Worm (Caenorhabditis elegans) whole organism, young adult: ENCODE measurements around the gene srx-14.

ENCODE experiments used
- B0019.2 ChIP-seq: fragments of 200-800 bp; sonication (Bioruptor generic); conservative IDR thresholded peaks from 2 replicates; pipeline ENCODE4 v1.3.6; 2022; ENCODE audit warnings: missing genetic modification reagents, missing genetic modification characterization, missing compliant biosample characterization
- C17E4.6 ChIP-seq: fragments of 200-800 bp; sonication (Bioruptor generic); IDR thresholded peaks from 2 replicates; pipeline ENCODE4 v1.3.6; 2022; ENCODE audit warnings: missing genetic modification reagents, missing genetic modification characterization, missing compliant biosample characterization
- F10E7.11 ChIP-seq: sonication (generic microtip); optimal IDR thresholded peaks from 2 replicates; lab custom pipeline; 2017; ENCODE audit warnings: mild to moderate bottlenecking, missing genetic modification characterization, moderate library complexity, missing compliant biosample characterization
- F23B12.7 ChIP-seq: sonication (generic microtip); optimal IDR thresholded peaks from 2 replicates; lab custom pipeline; 2017; ENCODE audit warnings: missing genetic modification characterization, mild to moderate bottlenecking, missing compliant biosample characterization, antibody characterized with exemption, moderate library complexity; ENCODE audit not compliant: insufficient read depth
- F52B5.7 ChIP-seq: sonication (generic microtip); optimal IDR thresholded peaks from 2 replicates; lab custom pipeline; 2016; ENCODE audit warnings: mild to moderate bottlenecking, missing genetic modification characterization, missing compliant biosample characterization
- F55B11.4 ChIP-seq: sonication (generic microtip); optimal IDR thresholded peaks from 2 replicates; lab custom pipeline; 2016; ENCODE audit warnings: missing compliant biosample characterization, missing genetic modification characterization, borderline replicate concordance; ENCODE audit not compliant: insufficient read depth
- K11D2.4 ChIP-seq: fragments of 200-800 bp; sonication (Bioruptor generic); IDR thresholded peaks from 2 replicates; pipeline ENCODE4 v1.3.6; 2022; ENCODE audit warnings: missing genetic modification reagents, missing genetic modification characterization, missing compliant biosample characterization
- Y56A3A.18 ChIP-seq: fragments of 200-800 bp; sonication (Bioruptor generic); IDR thresholded peaks from 2 replicates; pipeline ENCODE4 v1.3.6; 2022; ENCODE audit warnings: missing genetic modification reagents, missing genetic modification characterization, missing compliant biosample characterization
- Y67H2A.10 ChIP-seq: fragments of 200-800 bp; sonication (Bioruptor generic); conservative IDR thresholded peaks from 2 replicates; pipeline ENCODE4 v1.3.6; 2022; ENCODE audit warnings: missing genetic modification reagents, missing genetic modification characterization, missing compliant biosample characterization
- akir-1 ChIP-seq: fragments of 200-800 bp; sonication (Bioruptor generic); optimal IDR thresholded peaks from 2 replicates; lab custom pipeline; 2018; ENCODE audit warnings: mild to moderate bottlenecking, missing genetic modification characterization, moderate library complexity, missing compliant biosample characterization
- ama-1 ChIP-seq, 3 experiments: fragments of 150-350 bp in 1 of 3; sonication (generic microtip) in 2 of 3; optimal IDR thresholded peaks; 2 replicates each; lab custom pipeline; 2014 to 2018; ENCODE audit warnings: missing biosample characterization in 2 of 3, missing genetic modification characterization in 2 of 3, missing genetic modification reagents in 2 of 3
- bed-1 ChIP-seq: fragments of 200-800 bp; sonication (Bioruptor generic); IDR thresholded peaks from 2 replicates; pipeline ENCODE4 v1.3.6; 2022; ENCODE audit warnings: missing genetic modification reagents, missing genetic modification characterization, missing compliant biosample characterization
- ccch-3 ChIP-seq: fragments of 200-800 bp; sonication (Bioruptor generic); optimal IDR thresholded peaks from 2 replicates; lab custom pipeline; 2018; ENCODE audit warnings: mild to moderate bottlenecking, missing genetic modification characterization, missing compliant biosample characterization
- ceh-58 ChIP-seq: fragments of 200-800 bp; sonication (Bioruptor generic); IDR thresholded peaks from 2 replicates; pipeline ENCODE4 v1.3.6; 2022; ENCODE audit warnings: missing genetic modification characterization, missing compliant biosample characterization
- ceh-91 ChIP-seq: fragments of 200-800 bp; sonication (Bioruptor generic); IDR thresholded peaks from 2 replicates; pipeline ENCODE4 v1.3.6; 2022; ENCODE audit warnings: missing genetic modification reagents, missing genetic modification characterization, missing compliant biosample characterization
- chd-7 ChIP-seq: sonication (generic microtip); optimal IDR thresholded peaks from 2 replicates; lab custom pipeline; 2016; ENCODE audit warnings: mild to moderate bottlenecking, missing genetic modification characterization, moderate library complexity, missing compliant biosample characterization
- dox-1 ChIP-seq: fragments of 200-800 bp; sonication (Bioruptor generic); IDR thresholded peaks from 2 replicates; pipeline ENCODE4 v1.3.6; 2022; ENCODE audit warnings: missing genetic modification reagents, missing genetic modification characterization, missing compliant biosample characterization
- dpff-1 ChIP-seq: sonication (generic microtip); optimal IDR thresholded peaks from 2 replicates; lab custom pipeline; 2017; ENCODE audit warnings: mild to moderate bottlenecking, missing genetic modification characterization, missing compliant biosample characterization
- egl-44 ChIP-seq: fragments of 200-800 bp; sonication (Bioruptor generic); IDR thresholded peaks from 2 replicates; pipeline ENCODE4 v1.3.6; 2022; ENCODE audit warnings: missing genetic modification reagents, missing genetic modification characterization, missing compliant biosample characterization
- ets-4 ChIP-seq: fragments of 200-800 bp; sonication (Bioruptor generic); optimal IDR thresholded peaks from 2 replicates; lab custom pipeline; 2018; ENCODE audit warnings: mild to moderate bottlenecking, missing genetic modification characterization, missing compliant biosample characterization
- hlh-26 ChIP-seq: fragments of 200-800 bp; sonication (Bioruptor generic); conservative IDR thresholded peaks from 2 replicates; pipeline ENCODE4 v1.3.6; 2022; ENCODE audit warnings: missing genetic modification reagents, missing genetic modification characterization, missing compliant biosample characterization
- hmg-1.2 ChIP-seq: fragments of 200-800 bp; sonication (Bioruptor generic); IDR thresholded peaks from 2 replicates; pipeline ENCODE4 v1.3.6; 2022; ENCODE audit warnings: missing genetic modification reagents, missing genetic modification characterization, missing compliant biosample characterization
- hmg-20 ChIP-seq: fragments of 200-800 bp; sonication (Bioruptor generic); IDR thresholded peaks from 2 replicates; pipeline ENCODE4 v1.3.6; 2022; ENCODE audit warnings: missing genetic modification reagents, missing genetic modification characterization, missing compliant biosample characterization
- hsf-1 ChIP-seq: fragments of 200-800 bp; sonication (Bioruptor generic); IDR thresholded peaks from 2 replicates; pipeline ENCODE4 v1.3.6; 2022; ENCODE audit warnings: missing genetic modification reagents, missing genetic modification characterization, missing compliant biosample characterization
- lag-1 ChIP-seq: fragments of 200-800 bp; sonication (Bioruptor generic); IDR thresholded peaks from 2 replicates; pipeline ENCODE4 v1.3.6; 2022; ENCODE audit warnings: missing genetic modification reagents, missing genetic modification characterization, missing compliant biosample characterization
- let-607 ChIP-seq, 2 experiments: fragments of 200-800 bp in 1 of 2; sonication (Bioruptor generic) in 1 of 2; sonication (generic microtip) in 1 of 2; optimal IDR thresholded peaks; 2 replicates each; lab custom pipeline; 2016 to 2018; ENCODE audit warnings: mild to moderate bottlenecking in 2 of 2, missing compliant biosample characterization in 2 of 2, missing genetic modification characterization in 2 of 2, moderate library complexity in 2 of 2, missing genotype in 1 of 2
- lin-40 ChIP-seq: sonication (generic microtip); optimal IDR thresholded peaks from 2 replicates; lab custom pipeline; 2016; ENCODE audit warnings: missing genetic modification characterization, mild to moderate bottlenecking, missing compliant biosample characterization, missing genotype, missing genetic modification reagents
- lsl-1 ChIP-seq: fragments of 200-800 bp; sonication (Bioruptor generic); optimal IDR thresholded peaks from 2 replicates; lab custom pipeline; 2018; ENCODE audit warnings: mild to moderate bottlenecking, missing genetic modification characterization, moderate library complexity, missing compliant biosample characterization
- lsy-27 ChIP-seq: sonication (generic microtip); optimal IDR thresholded peaks from 2 replicates; lab custom pipeline; 2017; ENCODE audit warnings: missing genetic modification characterization, mild to moderate bottlenecking, missing compliant biosample characterization, antibody characterized with exemption, missing genotype, borderline replicate concordance; ENCODE audit not compliant: insufficient read depth
- madf-10 ChIP-seq: sonication (generic microtip); optimal IDR thresholded peaks from 2 replicates; lab custom pipeline; 2016; ENCODE audit warnings: mild to moderate bottlenecking, missing genetic modification characterization, missing compliant biosample characterization
- madf-3 ChIP-seq: fragments of 200-800 bp; sonication (Bioruptor generic); IDR thresholded peaks from 2 replicates; pipeline ENCODE4 v1.3.6; 2022; ENCODE audit warnings: missing genetic modification reagents, missing genetic modification characterization, missing compliant biosample characterization
- mes-4 ChIP-seq: sonication (generic microtip); optimal IDR thresholded peaks from 2 replicates; lab custom pipeline; 2016; ENCODE audit warnings: missing genotype, missing genetic modification characterization, missing compliant biosample characterization
- nfya-1 ChIP-seq: sonication (generic microtip); optimal IDR thresholded peaks from 2 replicates; lab custom pipeline; 2017; ENCODE audit warnings: antibody characterized with exemption, missing compliant biosample characterization, missing genetic modification characterization, borderline replicate concordance; ENCODE audit not compliant: insufficient read depth
- nhr-80 ChIP-seq: sonication (generic microtip); optimal IDR thresholded peaks from 2 replicates; lab custom pipeline; 2016; ENCODE audit warnings: missing genetic modification characterization, missing compliant biosample characterization
- tlf-1 ChIP-seq: fragments of 200-800 bp; sonication (Bioruptor generic); optimal IDR thresholded peaks from 2 replicates; lab custom pipeline; 2018; ENCODE audit warnings: mild to moderate bottlenecking, missing genetic modification characterization, missing compliant biosample characterization
- zim-3 ChIP-seq: sonication (generic microtip); optimal IDR thresholded peaks from 2 replicates; lab custom pipeline; 2017; ENCODE audit warnings: mild to moderate bottlenecking, missing genetic modification characterization, moderate library complexity, missing compliant biosample characterization
- ztf-25 ChIP-seq: fragments of 200-800 bp; sonication (Bioruptor generic); IDR thresholded peaks from 2 replicates; pipeline ENCODE4 v1.3.6; 2022; ENCODE audit warnings: missing genetic modification reagents, missing genetic modification characterization, missing compliant biosample characterization
- ztf-26 ChIP-seq: sonication (generic microtip); optimal IDR thresholded peaks from 2 replicates; lab custom pipeline; 2017; ENCODE audit warnings: missing genetic modification characterization, missing compliant biosample characterization
- ztf-28 ChIP-seq: fragments of 200-800 bp; sonication (Bioruptor generic); IDR thresholded peaks from 2 replicates; pipeline ENCODE4 v1.3.6; 2022; ENCODE audit warnings: missing genetic modification reagents, missing genetic modification characterization, missing compliant biosample characterization
- ztf-6 ChIP-seq: fragments of 200-800 bp; sonication (Bioruptor generic); IDR thresholded peaks from 2 replicates; pipeline ENCODE4 v1.3.6; 2022; ENCODE audit warnings: missing genetic modification reagents, missing genetic modification characterization, missing compliant biosample characterization

The srx-14 gene

ce11 chrIV:1113638-1114037 is at the start of gene srx-14:
srx-14 (minus strand) TSS chrIV:1113738.
- TF ChIP-seq B0019.2 (GFP tag; lab: Robert Waterston, UW) (no peak), F10E7.11 (tag; lab: Kevin White, UChicago) (no peak), ets-4 (GFP tag; lab: Kevin White, UChicago) (no peak), ama-1 (optimal IDR thresholded peaks at IDR 0.05; lab: Kevin White, UChicago) (no peak), ama-1 (GFP tag; optimal IDR thresholded peaks at IDR 0.05; lab: Kevin White, UChicago) (no peak), ceh-58 (no peak), ztf-6 (GFP tag; lab: Robert Waterston, UW) (no peak), dpff-1 (tag; lab: Kevin White, UChicago) (no peak), bed-1 (GFP tag; lab: Robert Waterston, UW) (no peak), nfya-1 (tag; lab: Kevin White, UChicago) (no peak)

ce11 chrIV:1163126-1163525 is 49.6 kb upstream of the srx-14 start, which contains the start of gene C50A2.7:
C50A2.7 (plus strand) TSS chrIV:1163426.
- TF ChIP-seq Y56A3A.18 (GFP tag; lab: Robert Waterston, UW) (no peak), madf-10 (no peak), ztf-26 (tag; lab: Kevin White, UChicago) (no peak), ztf-6 (GFP tag; lab: Robert Waterston, UW) (no peak), lag-1 (GFP tag; lab: Robert Waterston, UW) (no peak), mes-4 (tag; lab: Kevin White, UChicago) (no peak), ccch-3 (no peak), F23B12.7 (no peak), K11D2.4 (GFP tag; lab: Robert Waterston, UW) (no peak), zim-3 (tag; lab: Kevin White, UChicago) (no peak), ztf-28 (GFP tag; lab: Robert Waterston, UW) (no peak), F55B11.4 (tag; lab: Kevin White, UChicago) (no peak), madf-3 (GFP tag; lab: Robert Waterston, UW) (no peak), akir-1 (GFP tag; lab: Kevin White, UChicago) (no peak), lin-40 (no peak), hmg-1.2 (GFP tag; lab: Robert Waterston, UW) (no peak), egl-44 (GFP tag; lab: Robert Waterston, UW) (no peak), let-607 (tag; optimal IDR thresholded peaks at IDR 0.05; lab: Kevin White, UChicago) (no peak), F52B5.7 (tag; lab: Kevin White, UChicago) (no peak), lsy-27 (tag; lab: Kevin White, UChicago) (no peak)

- TF ChIP-seq hmg-20 (GFP tag; lab: Robert Waterston, UW) (no peak), hlh-26 (GFP tag; lab: Robert Waterston, UW) (no peak), ztf-25 (GFP tag; lab: Robert Waterston, UW) (no peak), mes-4 (tag; lab: Kevin White, UChicago) (no peak), dpff-1 (tag; lab: Kevin White, UChicago) (no peak), ceh-91 (no peak), tlf-1 (GFP tag; lab: Kevin White, UChicago) (no peak), nhr-80 (tag; lab: Kevin White, UChicago) (no peak), dox-1 (GFP tag; lab: Robert Waterston, UW) (no peak), lsl-1 (no peak), C17E4.6 (GFP tag; lab: Robert Waterston, UW) (no peak), chd-7 (tag; lab: Kevin White, UChicago) (no peak), Y67H2A.10 (GFP tag; lab: Robert Waterston, UW) (no peak), hsf-1 (no peak)
Measured at ce11 chrIV:1160386-1160785, 46.8 kb upstream of the srx-14 start, which contains the start of gene ets-8. ets-8 (minus strand) TSS chrIV:1160486.
